In genomic region chrII:5505820-5506287, ce11 we compare ENCODE assay signal across 6 worm cellular contexts.
A peak's percentile ranks its signal among the peaks of the same experiment; 100 is the strongest.
TF ChIP-seq lines count a peak whose summit lies in the region.

npp-24 (plus strand) TSS chrII:5505870.

TF ChIP-seq in whole organism, L1 larva, 84 proteins besides CTCF, POLR2A, EP300 and RAD21:
- TF ChIP-seq blmp-1 (tag; optimal IDR thresholded peaks at IDR 0.05; lab: Kevin White, UChicago) (peak; percentile 95), lin-35 (GFP tag; optimal IDR thresholded peaks at IDR 0.05; lab: Kevin White, UChicago) (peak in 1 of 2 experiments; percentile 24), ces-1 (GFP tag; optimal IDR thresholded peaks at IDR 0.05; lab: Kevin White, UChicago) (no peak), dpl-1 (GFP tag; optimal IDR thresholded peaks at IDR 0.05; lab: Kevin White, UChicago) (peak in 1 of 3 experiments; percentile 45), lsy-2 (tag; optimal IDR thresholded peaks at IDR 0.05; lab: Kevin White, UChicago) (peak in 1 of 2 experiments; percentile 33), efl-1 (optimal IDR thresholded peaks at IDR 0.05; lab: Kevin White, UChicago) (peak; percentile 20 to 23), efl-1 (GFP tag; optimal IDR thresholded peaks at IDR 0.05 in 1 of 2; lab: Kevin White, UChicago) (peak in 1 of 2 experiments; percentile 17), ama-1 (optimal IDR thresholded peaks at IDR 0.05; lab: Kevin White, UChicago) (no peak), lin-15B (tag; optimal IDR thresholded peaks at IDR 0.05; lab: Kevin White, UChicago) (peak; percentile 28)

TF ChIP-seq in whole organism, L2 larva, 48 proteins besides CTCF, POLR2A, EP300 and RAD21:
- TF ChIP-seq F13H6.1 (tag; optimal IDR thresholded peaks at IDR 0.05; lab: Kevin White, UChicago): no peak
- TF ChIP-seq blmp-1 (tag; optimal IDR thresholded peaks at IDR 0.05; lab: Kevin White, UChicago; ENCODE audit: insufficient read depth): peak; percentile 49
- no peak for TF ChIP-seq aly-2 (tag; optimal IDR thresholded peaks at IDR 0.05; lab: Kevin White, UChicago)
- TF ChIP-seq lsy-2 (tag; optimal IDR thresholded peaks at IDR 0.05; lab: Kevin White, UChicago): peak in 1 of 2 experiments; percentile 38
- no peak for TF ChIP-seq crh-2 (tag; optimal IDR thresholded peaks at IDR 0.05; lab: Kevin White, UChicago)
- no peak for TF ChIP-seq mab-5 (tag; optimal IDR thresholded peaks at IDR 0.05; lab: Kevin White, UChicago)
- TF ChIP-seq skn-1 (tag; optimal IDR thresholded peaks at IDR 0.05; lab: Kevin White, UChicago): no peak
- peak; percentile 10 for TF ChIP-seq C34F6.9 (tag; optimal IDR thresholded peaks at IDR 0.05; lab: Kevin White, UChicago)
- TF ChIP-seq unc-55 (GFP tag; optimal IDR thresholded peaks at IDR 0.05; lab: Kevin White, UChicago): peak; percentile 13
- TF ChIP-seq sma-9 (GFP tag; optimal IDR thresholded peaks at IDR 0.05; lab: Kevin White, UChicago): no peak
- no peak for TF ChIP-seq sma-9 (tag; optimal IDR thresholded peaks at IDR 0.05; lab: Kevin White, UChicago)

TF ChIP-seq in whole organism, L3 larva, 47 proteins besides CTCF, POLR2A, EP300 and RAD21:
- peak; percentile 23 for TF ChIP-seq elt-2 (tag; optimal IDR thresholded peaks at IDR 0.05; lab: Kevin White, UChicago)
- no peak for TF ChIP-seq jun-1 (tag; optimal IDR thresholded peaks at IDR 0.05; lab: Kevin White, UChicago)
- peak; percentile 1 for TF ChIP-seq lin-15B (tag; optimal IDR thresholded peaks at IDR 0.05; lab: Kevin White, UChicago)
- TF ChIP-seq fkh-2 (tag; optimal IDR thresholded peaks at IDR 0.05; lab: Kevin White, UChicago): no peak
- TF ChIP-seq pha-4 (tag; optimal IDR thresholded peaks at IDR 0.05; lab: Kevin White, UChicago): peak; percentile 27
- no peak for TF ChIP-seq nhr-28 (tag; optimal IDR thresholded peaks at IDR 0.05; lab: Kevin White, UChicago)
- no peak for TF ChIP-seq lin-39 (tag; optimal IDR thresholded peaks at IDR 0.05; lab: Kevin White, UChicago)

TF ChIP-seq in whole organism, L4 larva, 104 proteins besides CTCF, POLR2A, EP300 and RAD21:
- TF ChIP-seq lin-38 (GFP tag; IDR thresholded peaks at IDR 0.05; lab: Robert Waterston, UW) (no peak), nhr-11 (tag; optimal IDR thresholded peaks at IDR 0.05; lab: Kevin White, UChicago) (no peak), mes-2 (tag; optimal IDR thresholded peaks at IDR 0.05; lab: Kevin White, UChicago; ENCODE audit: poor library complexity, severe bottlenecking) (peak; percentile 42), Y48G9A.11 (GFP tag; IDR thresholded peaks at IDR 0.05; lab: Robert Waterston, UW) (no peak), egl-27 (tag; optimal IDR thresholded peaks at IDR 0.05; lab: Kevin White, UChicago) (no peak), nhr-41 (GFP tag; IDR thresholded peaks at IDR 0.05; lab: Robert Waterston, UW) (no peak), daf-8 (GFP tag; IDR thresholded peaks at IDR 0.05; lab: Robert Waterston, UW) (no peak)
TF ChIP-seq in whole organism, L4 larva: peak in this region for 1.

TF ChIP-seq in whole organism, late embryonic, 69 proteins besides CTCF, POLR2A, EP300 and RAD21:
- peak; percentile 6 for TF ChIP-seq elt-2 (tag; optimal IDR thresholded peaks at IDR 0.05; lab: Kevin White, UChicago)
- no peak for TF ChIP-seq hlh-6 (tag; optimal IDR thresholded peaks at IDR 0.05; lab: Kevin White, UChicago)
- no peak for TF ChIP-seq hlh-15 (tag; optimal IDR thresholded peaks at IDR 0.05; lab: Kevin White, UChicago)
- no peak for TF ChIP-seq K02D7.2 (tag; optimal IDR thresholded peaks at IDR 0.05; lab: Kevin White, UChicago)

TF ChIP-seq in whole organism, mixed stage, embryonic, 35 proteins besides CTCF, POLR2A, EP300 and RAD21:
- TF ChIP-seq ces-1 (GFP tag; optimal IDR thresholded peaks at IDR 0.05; lab: Kevin White, UChicago): peak; percentile 79
- TF ChIP-seq ceh-83 (GFP tag; optimal IDR thresholded peaks at IDR 0.05; lab: Kevin White, UChicago): no peak
- peak; percentile 3 for TF ChIP-seq blmp-1 (tag; optimal IDR thresholded peaks at IDR 0.05; lab: Kevin White, UChicago)

Comparison
In these comparisons a context has a peak if more than half of its experiments do, and no peak if none do; other contexts are left out.
1. Of the 29 proteins assayed by ChIP-seq in both whole organism, L4 larva and whole organism, L1 larva: peak only in whole organism, L4 larva: none; only in whole organism, L1 larva: lin-15B; in both: none; in neither: 26; mixed calls (peak in some experiments, not most) for 2.